Fruit fly (Drosophila melanogaster) whole organism, embryonic: ENCODE measurements around the gene CG6431.

Experiments
- CG10147 ChIP-seq: fragments of 200-800 bp; sonication (Bioruptor generic); optimal IDR thresholded peaks from 2 replicates; lab custom pipeline; 2019; ENCODE audit warnings: missing biosample characterization, mild to moderate bottlenecking, missing genetic modification characterization, moderate library complexity
- CG1024 ChIP-seq: fragments of 200-800 bp; sonication (Bioruptor generic); IDR thresholded peaks from 2 replicates; pipeline ENCODE4 v1.3.6; 2022; ENCODE audit warnings: missing biosample characterization, missing genetic modification characterization
- CG10267 ChIP-seq: fragments of 200-800 bp; sonication (Bioruptor generic); optimal IDR thresholded peaks from 2 replicates; lab custom pipeline; 2018; ENCODE audit warnings: missing biosample characterization, mild to moderate bottlenecking, missing genetic modification characterization, moderate library complexity
- CG10462 ChIP-seq: fragments of 200-800 bp; sonication (Bioruptor generic); optimal IDR thresholded peaks from 2 replicates; lab custom pipeline; 2016; ENCODE audit warnings: missing biosample characterization, missing genetic modification characterization
- CG12299 ChIP-seq: fragments of 200-800 bp; sonication (Bioruptor generic); optimal IDR thresholded peaks from 2 replicates; lab custom pipeline; 2018; ENCODE audit warnings: missing biosample characterization, mild to moderate bottlenecking, missing genetic modification characterization
- CG15073 ChIP-seq: fragments of 200-800 bp; sonication (Bioruptor generic); optimal IDR thresholded peaks from 2 replicates; lab custom pipeline; 2016; ENCODE audit warnings: missing biosample characterization, missing genetic modification characterization
- CG15269 ChIP-seq: fragments of 200-800 bp; sonication (Bioruptor generic); optimal IDR thresholded peaks from 2 replicates; lab custom pipeline; 2018; ENCODE audit warnings: missing biosample characterization, mild to moderate bottlenecking, missing genetic modification characterization, moderate library complexity
- CG1792 ChIP-seq: fragments of 200-800 bp; sonication (Bioruptor generic); optimal IDR thresholded peaks from 2 replicates; lab custom pipeline; 2016; ENCODE audit warnings: missing biosample characterization, missing genetic modification characterization
- CG1832 ChIP-seq: fragments of 200-800 bp; sonication (Bioruptor generic); optimal IDR thresholded peaks from 2 replicates; lab custom pipeline; 2017; ENCODE audit warnings: missing biosample characterization, mild to moderate bottlenecking, missing genetic modification characterization, inconsistent platforms
- CG18599 ChIP-seq: fragments of 200-800 bp; sonication (Bioruptor generic); optimal IDR thresholded peaks from 3 replicates; lab custom pipeline; 2017; ENCODE audit warnings: missing biosample characterization, missing genetic modification characterization, mild to moderate bottlenecking, moderate library complexity, missing genetic modification reagents
- CG2199 ChIP-seq: fragments of 200-800 bp; sonication (Bioruptor generic); IDR thresholded peaks from 3 replicates; pipeline ENCODE4 v1.3.6; 2022; ENCODE audit warnings: missing biosample characterization, missing genetic modification characterization
- CG2202 ChIP-seq: fragments of 200-800 bp; sonication (Bioruptor generic); optimal IDR thresholded peaks from 2 replicates; lab custom pipeline; 2018; ENCODE audit warnings: missing biosample characterization, mild to moderate bottlenecking, missing genetic modification characterization
- CG2678 ChIP-seq: fragments of 200-800 bp; sonication (Bioruptor generic); optimal IDR thresholded peaks from 3 replicates; lab custom pipeline; 2019; ENCODE audit warnings: missing biosample characterization, mild to moderate bottlenecking, missing genetic modification characterization, moderate library complexity
- CG2875 ChIP-seq: fragments of 200-800 bp; sonication (Bioruptor generic); optimal IDR thresholded peaks from 2 replicates; lab custom pipeline; 2017; ENCODE audit warnings: missing biosample characterization, mild to moderate bottlenecking, missing genetic modification characterization, missing genetic modification reagents
- CG30403 ChIP-seq: fragments of 200-800 bp; sonication (Bioruptor generic); optimal IDR thresholded peaks from 3 replicates; lab custom pipeline; 2016; ENCODE audit warnings: missing biosample characterization, missing genetic modification characterization
- CG3407 ChIP-seq: fragments of 200-800 bp; sonication (Bioruptor generic); optimal IDR thresholded peaks from 2 replicates; lab custom pipeline; 2018; ENCODE audit warnings: missing biosample characterization, mild to moderate bottlenecking, missing genetic modification characterization
- CG34376 ChIP-seq: fragments of 200-800 bp; sonication (Bioruptor generic); optimal IDR thresholded peaks from 2 replicates; lab custom pipeline; 2018; ENCODE audit warnings: missing biosample characterization, mild to moderate bottlenecking, missing genetic modification characterization
- CG4707 ChIP-seq: fragments of 200-800 bp; sonication (Bioruptor generic); optimal IDR thresholded peaks from 2 replicates; lab custom pipeline; 2018; ENCODE audit warnings: missing biosample characterization, mild to moderate bottlenecking, missing genetic modification characterization, moderate library complexity
- CG6254 ChIP-seq: fragments of 200-800 bp; sonication (Bioruptor generic); optimal IDR thresholded peaks from 3 replicates; lab custom pipeline; 2017; ENCODE audit warnings: mild to moderate bottlenecking, missing biosample characterization, missing genetic modification reagents, missing genetic modification characterization
- CG8388 ChIP-seq: fragments of 200-800 bp; sonication (Bioruptor generic); optimal IDR thresholded peaks from 2 replicates; lab custom pipeline; 2019; ENCODE audit warnings: missing biosample characterization, mild to moderate bottlenecking, missing genetic modification characterization, moderate library complexity
- CrebB ChIP-seq: fragments of 200-800 bp; sonication (Bioruptor generic); optimal IDR thresholded peaks from 3 replicates; lab custom pipeline; 2018; ENCODE audit warnings: missing biosample characterization, mild to moderate bottlenecking, missing genetic modification characterization
- Dp ChIP-seq: fragments of 200-800 bp; sonication (Bioruptor generic); optimal IDR thresholded peaks from 2 replicates; lab custom pipeline; 2018; ENCODE audit warnings: missing biosample characterization, mild to moderate bottlenecking, missing genetic modification characterization, moderate library complexity
- Hr78 ChIP-seq, 2 experiments: fragments of 200-800 bp in 1 of 2; fragments of >200 bp in 1 of 2; sonication (Bioruptor generic) in 1 of 2; optimal IDR thresholded peaks; 2 replicates each; lab custom pipeline; 2017 to 2019; ENCODE audit warnings: missing biosample characterization in 2 of 2, missing genetic modification characterization in 2 of 2, mild to moderate bottlenecking in 1 of 2, moderate library complexity in 1 of 2
- MESR4 ChIP-seq: fragments of 200-800 bp; sonication (Bioruptor generic); optimal IDR thresholded peaks from 2 replicates; lab custom pipeline; 2018; ENCODE audit warnings: missing biosample characterization, mild to moderate bottlenecking, missing genetic modification characterization, moderate library complexity
- Max ChIP-seq: fragments of 200-800 bp; sonication (Bioruptor generic); optimal IDR thresholded peaks from 2 replicates; lab custom pipeline; 2016; ENCODE audit warnings: missing biosample characterization, mild to moderate bottlenecking, missing genetic modification characterization
- NfI ChIP-seq: fragments of 200-800 bp; sonication (Bioruptor generic); optimal IDR thresholded peaks from 3 replicates; lab custom pipeline; 2018; ENCODE audit warnings: missing biosample characterization, mild to moderate bottlenecking, missing genetic modification characterization, moderate library complexity
- Pdp1 ChIP-seq, 2 experiments: fragments of 200-800 bp; sonication (Bioruptor generic); optimal IDR thresholded peaks; 3 replicates each; lab custom pipeline; 2016; ENCODE audit warnings: missing biosample characterization in 2 of 2, missing genetic modification characterization in 2 of 2, mild to moderate bottlenecking in 1 of 2, moderate library complexity in 1 of 2
- Rfx ChIP-seq: fragments of 200-800 bp; sonication (Bioruptor generic); IDR thresholded peaks from 2 replicates; pipeline ENCODE4 v1.3.6; 2022; ENCODE audit warnings: missing biosample characterization, missing genetic modification characterization
- Scr ChIP-seq: fragments of 200-800 bp; sonication (Bioruptor generic); IDR thresholded peaks from 2 replicates; pipeline ENCODE4 v1.3.6; 2022; ENCODE audit warnings: missing biosample characterization, missing genetic modification characterization; ENCODE audit not compliant: partially characterized antibody
- Ssrp ChIP-seq: fragments of 200-800 bp; sonication (Bioruptor generic); optimal IDR thresholded peaks from 2 replicates; lab custom pipeline; 2018; ENCODE audit warnings: missing biosample characterization, mild to moderate bottlenecking, missing genetic modification characterization, moderate library complexity
- Taf1 ChIP-seq: fragments of 200-800 bp; sonication (Bioruptor generic); IDR thresholded peaks from 2 replicates; pipeline ENCODE4 v1.3.6; 2022; ENCODE audit warnings: missing biosample characterization, missing genetic modification characterization
- Xbp1 ChIP-seq: fragments of 200-800 bp; sonication (Bioruptor generic); optimal IDR thresholded peaks from 3 replicates; lab custom pipeline; 2016; ENCODE audit warnings: missing biosample characterization, mild to moderate bottlenecking, missing genetic modification characterization
- br ChIP-seq: fragments of >200 bp; optimal IDR thresholded peaks from 2 replicates; lab custom pipeline; 2017
- corto ChIP-seq: fragments of 200-800 bp; sonication (Bioruptor generic); optimal IDR thresholded peaks from 2 replicates; lab custom pipeline; 2016; ENCODE audit warnings: missing biosample characterization, mild to moderate bottlenecking, missing genetic modification characterization, moderate library complexity
- dan ChIP-seq: fragments of 200-800 bp; sonication (Bioruptor generic); IDR thresholded peaks from 2 replicates; pipeline ENCODE4 v1.3.6; 2022; ENCODE audit warnings: missing biosample characterization, missing genetic modification characterization
- eve ChIP-seq, 2 experiments: fragments of >200 bp; optimal IDR thresholded peaks; 2 replicates each; lab custom pipeline; 2017; ENCODE audit warnings: missing biosample characterization in 2 of 2, missing genetic modification characterization in 2 of 2
- ewg ChIP-seq: fragments of 200-800 bp; sonication (Bioruptor generic); optimal IDR thresholded peaks from 3 replicates; lab custom pipeline; 2017; ENCODE audit warnings: mild to moderate bottlenecking, missing biosample characterization, missing genetic modification reagents, missing genetic modification characterization
- fd102C ChIP-seq: fragments of 200-800 bp; sonication (Bioruptor generic); optimal IDR thresholded peaks from 2 replicates; lab custom pipeline; 2018; ENCODE audit warnings: missing biosample characterization, mild to moderate bottlenecking, missing genetic modification characterization, moderate library complexity
- gce ChIP-seq: fragments of 200-800 bp; sonication (Bioruptor generic); IDR thresholded peaks from 3 replicates; pipeline ENCODE4 v1.3.6; 2022; ENCODE audit warnings: missing biosample characterization, missing genetic modification characterization
- gsb-n ChIP-seq: fragments of 200-800 bp; sonication (Bioruptor generic); optimal IDR thresholded peaks from 3 replicates; lab custom pipeline; 2018; ENCODE audit warnings: missing biosample characterization, mild to moderate bottlenecking, missing genetic modification characterization
- hb ChIP-seq: fragments of 200-800 bp; sonication (Bioruptor generic); IDR thresholded peaks from 3 replicates; pipeline ENCODE4 v1.3.6; 2022; ENCODE audit warnings: missing biosample characterization, missing genetic modification characterization; ENCODE audit not compliant: partially characterized antibody
- hth ChIP-seq: fragments of >200 bp; optimal IDR thresholded peaks from 2 replicates; lab custom pipeline; 2017; ENCODE audit warnings: inconsistent platforms
- insv ChIP-seq, 2 experiments: fragments of 200-800 bp; sonication (Bioruptor generic); optimal IDR thresholded peaks; 3 replicates each; lab custom pipeline; 2016 to 2018; ENCODE audit warnings: missing biosample characterization in 2 of 2, missing genetic modification characterization in 2 of 2
- lov ChIP-seq, 2 experiments: fragments of 200-800 bp in 1 of 2; fragments of >200 bp in 1 of 2; sonication (Bioruptor generic) in 1 of 2; IDR thresholded peaks in 1 of 2; optimal IDR thresholded peaks in 1 of 2; 2 replicates in 1 of 2; 3 replicates in 1 of 2; pipeline versions ENCODE4 v1.3.6 to Lab custom; 2017 to 2022; ENCODE audit warnings: missing biosample characterization in 1 of 2, missing genetic modification characterization in 1 of 2
- psq ChIP-seq: fragments of 200-800 bp; sonication (Bioruptor generic); optimal IDR thresholded peaks from 2 replicates; lab custom pipeline; 2017; ENCODE audit warnings: missing biosample characterization, missing genetic modification characterization
- scrt ChIP-seq: fragments of 200-800 bp; sonication (Bioruptor generic); optimal IDR thresholded peaks from 2 replicates; lab custom pipeline; 2018; ENCODE audit warnings: missing biosample characterization, mild to moderate bottlenecking, missing genetic modification characterization, moderate library complexity
- sd ChIP-seq: fragments of 200-800 bp; sonication (Bioruptor generic); optimal IDR thresholded peaks from 3 replicates; lab custom pipeline; 2018; ENCODE audit warnings: missing biosample characterization, mild to moderate bottlenecking, missing genetic modification characterization, moderate library complexity
- so ChIP-seq: fragments of 200-800 bp; sonication (Bioruptor generic); IDR thresholded peaks from 3 replicates; pipeline ENCODE4 v1.3.6; 2022; ENCODE audit warnings: missing biosample characterization, missing genetic modification characterization
- tgo ChIP-seq: fragments of 200-800 bp; sonication (Bioruptor generic); IDR thresholded peaks from 3 replicates; pipeline ENCODE4 v1.3.6; 2022; ENCODE audit warnings: missing biosample characterization, missing genetic modification characterization

CG6431 gene

dm6 chr2L:10732343-10732808 is 8.4 kb downstream of the CG6431 start, which contains the start of the genes EMC3 and Dpy-30L1 (continued):
- peak; percentile 67 for TF ChIP-seq Xbp1 (GFP tag; lab: Kevin White, UChicago)
- TF ChIP-seq tgo (GFP tag; lab: Robert Waterston, UW), result peak; percentile 31; the same call in 1 of the 3 replicates
- TF ChIP-seq hb, result peak; percentile 73; the same call in 2 of the 3 replicates
- peak; percentile 58 for TF ChIP-seq CG10267 (tag; lab: Kevin White, UChicago)
- peak in 1 of 2 experiments; percentile 86 for TF ChIP-seq insv (GFP tag; optimal IDR thresholded peaks at IDR 0.05; lab: Kevin White, UChicago)
- TF ChIP-seq NfI (GFP tag; lab: Kevin White, UChicago), result peak; percentile 33
- TF ChIP-seq CG15269 (tag; lab: Kevin White, UChicago), result no peak
- TF ChIP-seq Rfx, result peak; percentile 71
- TF ChIP-seq CrebB (tag; lab: Kevin White, UChicago), result no peak
- no peak for TF ChIP-seq CG10147 (GFP tag; lab: Kevin White, UChicago)
- no peak for TF ChIP-seq CG10462
- TF ChIP-seq scrt (GFP tag; lab: Kevin White, UChicago), result no peak
- peak; percentile 44 for TF ChIP-seq Ssrp (tag; lab: Kevin White, UChicago)
- no peak for TF ChIP-seq CG3407 (GFP tag; lab: Kevin White, UChicago)
- TF ChIP-seq lov (optimal IDR thresholded peaks at IDR 0.05; lab: Kevin White, UChicago), result no peak
- no peak for TF ChIP-seq lov (GFP tag; IDR thresholded peaks at IDR 0.05; lab: Robert Waterston, UW)
- TF ChIP-seq eve (GFP tag; optimal IDR thresholded peaks at IDR 0.05; lab: Kevin White, UChicago), result no peak
- no peak for TF ChIP-seq hth
- TF ChIP-seq CG6254 (GFP tag; lab: Kevin White, UChicago), result no peak
- no peak for TF ChIP-seq psq
- no peak for TF ChIP-seq CG15073 (GFP tag; lab: Kevin White, UChicago)
- TF ChIP-seq corto (GFP tag; lab: Kevin White, UChicago), result no peak
- TF ChIP-seq CG2202 (tag; lab: Kevin White, UChicago), result peak; percentile 24
- no peak for TF ChIP-seq fd102C (GFP tag; lab: Kevin White, UChicago)
- TF ChIP-seq CG12299 (tag; lab: Kevin White, UChicago), result peak; percentile 15
- no peak for TF ChIP-seq CG2678
- TF ChIP-seq CG30403 (GFP tag; lab: Kevin White, UChicago), result peak; percentile 79
- TF ChIP-seq br, result no peak
- TF ChIP-seq CG34376 (GFP tag; lab: Kevin White, UChicago), result peak; percentile 45
- no peak for TF ChIP-seq CG2199 (GFP tag; lab: Robert Waterston, UW)
- TF ChIP-seq Pdp1 (GFP tag; optimal IDR thresholded peaks at IDR 0.05; lab: Kevin White, UChicago), result peak; percentile 24 to 53
- peak; percentile 92 for TF ChIP-seq Scr (GFP tag; lab: Robert Waterston, UW)
- TF ChIP-seq Hr78 (GFP tag; optimal IDR thresholded peaks at IDR 0.05; lab: Kevin White, UChicago), result no peak
- TF ChIP-seq CG18599 (GFP tag; lab: Kevin White, UChicago), result no peak
- TF ChIP-seq MESR4 (GFP tag; lab: Kevin White, UChicago), result peak; percentile 21
- TF ChIP-seq CG2875 (GFP tag; lab: Kevin White, UChicago), result no peak
- TF ChIP-seq Dp (GFP tag; lab: Kevin White, UChicago), result peak; percentile 46
- TF ChIP-seq Max (GFP tag; lab: Kevin White, UChicago), result peak; percentile 58
- peak; percentile 48; the same call in 1 of the 3 replicates for TF ChIP-seq so (GFP tag; lab: Robert Waterston, UW)
- peak; percentile 34 for TF ChIP-seq CG8388 (GFP tag; lab: Kevin White, UChicago)
- TF ChIP-seq dan (GFP tag; lab: Robert Waterston, UW), result no peak
- TF ChIP-seq ewg, result no peak
- no peak for TF ChIP-seq Taf1 (GFP tag; lab: Robert Waterston, UW)
- no peak for TF ChIP-seq CG1832 (GFP tag; lab: Kevin White, UChicago)
- peak; percentile 28 for TF ChIP-seq CG1792 (GFP tag; lab: Kevin White, UChicago)
- TF ChIP-seq CG4707 (GFP tag; lab: Kevin White, UChicago), result no peak
- no peak for TF ChIP-seq CG1024
- no peak for TF ChIP-seq sd
- TF ChIP-seq gce (GFP tag; lab: Robert Waterston, UW), result no peak
- no peak for TF ChIP-seq gsb-n (tag; lab: Kevin White, UChicago)
